Worm (Caenorhabditis elegans) whole organism, L4/young adult: ENCODE measurements around the gene dyn-1.

Experiments used
- W03F9.2 ChIP-seq: fragments of 150-350 bp; optimal IDR thresholded peaks from 2 replicates; lab custom pipeline; 2014; ENCODE audit warnings: missing biosample characterization, missing genetic modification characterization
- dao-5 ChIP-seq: sonication (generic microtip); optimal IDR thresholded peaks from 2 replicates; lab custom pipeline; 2016; ENCODE audit warnings: missing genotype, missing genetic modification characterization, moderate library complexity, missing compliant biosample characterization
- him-1 ChIP-seq: sonication (generic microtip); optimal IDR thresholded peaks from 2 replicates; lab custom pipeline; 2016; ENCODE audit warnings: missing genotype, missing genetic modification reagents, missing genetic modification characterization, missing compliant biosample characterization

DNA sequence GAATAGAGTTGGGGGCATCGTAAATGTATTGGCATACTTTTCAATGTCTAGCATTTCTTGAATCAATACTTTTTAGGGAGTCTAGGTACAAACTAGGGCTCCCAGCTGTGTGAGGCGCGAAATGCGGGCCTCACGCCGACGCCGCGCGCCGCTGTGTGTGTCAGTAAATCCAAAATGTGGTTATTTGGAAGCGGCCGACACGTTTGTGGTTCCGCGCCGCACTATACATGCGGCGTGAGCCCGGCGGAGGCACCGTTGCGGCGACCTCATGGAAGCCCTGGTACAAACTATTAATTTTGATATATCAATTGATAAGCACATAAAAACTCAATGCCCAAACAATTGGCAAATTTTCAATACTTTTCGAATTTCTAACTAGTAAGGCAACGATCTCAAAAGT, 17.5 kb downstream of the dyn-1 start:
- TF ChIP-seq W03F9.2 (no peak), him-1 (tag; lab: Kevin White, UChicago) (no peak), dao-5 (no peak)
